Fruit fly (Drosophila melanogaster): ENCODE measurements around the gene CG34241.

The CG34241 gene

DNA sequence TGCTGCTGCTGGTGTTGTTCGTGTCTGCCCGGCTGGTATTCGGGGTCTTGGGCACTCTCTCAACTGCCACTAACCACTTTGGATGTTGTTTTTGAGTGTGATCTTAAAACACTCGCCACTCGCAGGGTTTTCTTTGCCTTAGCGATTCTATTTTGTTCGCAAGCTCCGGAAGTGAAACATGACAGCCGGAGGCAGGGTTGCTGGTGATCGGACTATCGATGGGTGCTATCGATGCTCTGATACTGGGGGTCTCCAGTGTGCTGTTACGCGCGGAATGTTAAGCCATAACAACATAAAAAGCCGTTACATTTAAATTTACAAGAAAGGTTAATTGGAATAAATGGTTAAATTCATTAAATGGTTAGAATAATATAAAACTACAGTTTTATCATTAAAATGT, 2.8 kb upstream of the CG34241 start, which contains the start of gene yps (continued):
- TF ChIP-seq CG7556 (GFP tag; optimal IDR thresholded peaks at IDR 0.05) (peak; percentile 83), CG3847 (GFP tag; IDR thresholded peaks at IDR 0.05) (peak; percentile 87), CG6689 (GFP tag; IDR thresholded peaks at IDR 0.05) (peak; percentile 77), Fer1 (GFP tag; optimal IDR thresholded peaks at IDR 0.05) (peak; percentile 98), Blimp-1 (GFP tag; optimal IDR thresholded peaks at IDR 0.05) (no peak), dpn (GFP tag; optimal IDR thresholded peaks at IDR 0.05) (peak; percentile 87 to 96), CG7839 (tag; optimal IDR thresholded peaks at IDR 0.05) (peak; percentile 87), CG18599 (GFP tag; optimal IDR thresholded peaks at IDR 0.05) (peak; percentile 96), CG11723 (GFP tag; optimal IDR thresholded peaks at IDR 0.05) (peak; percentile 95), chinmo (GFP tag; IDR thresholded peaks at IDR 0.05; ENCODE audit: partially characterized antibody) (no peak), CG9215 (GFP tag; IDR thresholded peaks at IDR 0.05) (peak; percentile 32; the same call in 1 of the 2 replicates), Lhr (GFP tag; optimal IDR thresholded peaks at IDR 0.05) (peak; percentile 89), seq (GFP tag; IDR thresholded peaks at IDR 0.05) (peak; percentile 84), NFAT (GFP tag; IDR thresholded peaks at IDR 0.05) (peak; percentile 96), CG31365 (tag; optimal IDR thresholded peaks at IDR 0.05) (peak; percentile 90), CG2202 (tag; optimal IDR thresholded peaks at IDR 0.05) (peak; percentile 93), CG17361 (GFP tag; IDR thresholded peaks at IDR 0.05) (peak; percentile 83), Pdp1 (GFP tag; optimal IDR thresholded peaks at IDR 0.05) (peak; percentile 86 to 93), CG1024 (GFP tag; IDR thresholded peaks at IDR 0.05) (peak; percentile 90), CG14014 (GFP tag; IDR thresholded peaks at IDR 0.05) (peak; percentile 88), CG4730 (GFP tag; IDR thresholded peaks at IDR 0.05) (peak; percentile 69), Nf-YA (GFP tag; IDR thresholded peaks at IDR 0.05) (peak; percentile 92), CG3407 (GFP tag; optimal IDR thresholded peaks at IDR 0.05) (peak; percentile 95), sima (GFP tag; optimal IDR thresholded peaks at IDR 0.05) (peak; percentile 44), kni (GFP tag; optimal IDR thresholded peaks at IDR 0.05) (peak; percentile 98), croc (GFP tag; conservative IDR thresholded peaks at IDR 0.05) (peak; percentile 51; the same call in 2 of the 3 replicates), Hmr (GFP tag; optimal IDR thresholded peaks at IDR 0.05) (peak; percentile 99), CG13287 (GFP tag; IDR thresholded peaks at IDR 0.05; ENCODE audit: partially characterized antibody) (peak; percentile 84), Kr (GFP tag; optimal IDR thresholded peaks at IDR 0.05) (peak; percentile 80), Lim3 (GFP tag; IDR thresholded peaks at IDR 0.05) (no peak), sna (GFP tag; IDR thresholded peaks at IDR 0.05; ENCODE audit: partially characterized antibody) (peak; percentile 29; the same call in 1 of the 2 replicates), sqz (GFP tag; optimal IDR thresholded peaks at IDR 0.05) (peak; percentile 91), Sox102F (GFP tag; optimal IDR thresholded peaks at IDR 0.05) (peak; percentile 72), CG18476 (GFP tag; optimal IDR thresholded peaks at IDR 0.05) (peak; percentile 75), sens (GFP tag) (peak; percentile 98), CG11247 (GFP tag; IDR thresholded peaks at IDR 0.05) (peak; percentile 91), CG32772 (GFP tag; IDR thresholded peaks at IDR 0.05) (peak; percentile 77), sc (optimal IDR thresholded peaks at IDR 0.05) (no peak), sc (GFP tag; optimal IDR thresholded peaks at IDR 0.05) (peak; percentile 90), rib (GFP tag; IDR thresholded peaks at IDR 0.05) (peak; percentile 66; the same call in 1 of the 2 replicates), CG13123 (GFP tag; optimal IDR thresholded peaks at IDR 0.05) (peak; percentile 87), Gug (GFP tag; IDR thresholded peaks at IDR 0.05) (peak; percentile 52; the same call in 2 of the 4 replicates), CG14710 (tag; optimal IDR thresholded peaks at IDR 0.05) (peak; percentile 92), Rfx (GFP tag; IDR thresholded peaks at IDR 0.05) (peak; percentile 97), tin (GFP tag; optimal IDR thresholded peaks at IDR 0.05) (peak; percentile 88), CG9609 (GFP tag; optimal IDR thresholded peaks at IDR 0.05) (peak; percentile 90), lilli (GFP tag; optimal IDR thresholded peaks at IDR 0.05) (peak; percentile 86), CG6654 (GFP tag; optimal IDR thresholded peaks at IDR 0.05) (peak; percentile 74), pzg (GFP tag; optimal IDR thresholded peaks at IDR 0.05) (peak; percentile 95), odd (GFP tag; optimal IDR thresholded peaks at IDR 0.05) (peak; percentile 98)
